Fruit fly (Drosophila melanogaster) whole organism, wandering third instar larva: ENCODE measurements around the gene Met.

ENCODE experiments used
- Abd-B ChIP-seq: fragments of >200 bp; optimal IDR thresholded peaks from 2 replicates; lab custom pipeline; 2017; ENCODE audit warnings: missing biosample characterization, missing genetic modification characterization
- CG32264 ChIP-seq: fragments of 200-800 bp; sonication (Bioruptor generic); optimal IDR thresholded peaks from 2 replicates; lab custom pipeline; 2016; ENCODE audit warnings: missing biosample characterization, missing genetic modification characterization
- CG9705 ChIP-seq: fragments of 200-800 bp; sonication (Bioruptor generic); optimal IDR thresholded peaks from 2 replicates; lab custom pipeline; 2018; ENCODE audit warnings: missing biosample characterization, mild to moderate bottlenecking, missing genetic modification characterization
- CrebA ChIP-seq: fragments of 200-800 bp; sonication (Bioruptor generic); optimal IDR thresholded peaks from 2 replicates; lab custom pipeline; 2016; ENCODE audit warnings: missing biosample characterization, mild to moderate bottlenecking, missing genetic modification characterization, borderline replicate concordance
- Dfd ChIP-seq: fragments of >200 bp; optimal IDR thresholded peaks from 2 replicates; lab custom pipeline; 2017; ENCODE audit warnings: missing biosample characterization, missing genetic modification characterization
- Dif ChIP-seq: fragments of 200-275, 200-300 bp; sonication (Bioruptor generic); optimal IDR thresholded peaks from 2 replicates; lab custom pipeline; 2018; ENCODE audit warnings: missing biosample characterization, missing genetic modification characterization; ENCODE audit not compliant: partially characterized antibody
- GATAd ChIP-seq: sonication (Bioruptor generic); optimal IDR thresholded peaks from 2 replicates; lab custom pipeline; 2016; ENCODE audit warnings: missing biosample characterization, missing genetic modification characterization
- HLH106 ChIP-seq: fragments of 200-800 bp; optimal IDR thresholded peaks from 3 replicates; lab custom pipeline; 2019; ENCODE audit warnings: missing biosample characterization, mild to moderate bottlenecking, missing genetic modification characterization, moderate library complexity
- Hnf4 ChIP-seq: fragments of 200-800 bp; sonication (Bioruptor generic); optimal IDR thresholded peaks from 2 replicates; lab custom pipeline; 2016; ENCODE audit warnings: missing biosample characterization, mild to moderate bottlenecking, missing genetic modification characterization
- Hr78 ChIP-seq: fragments of >200 bp; optimal IDR thresholded peaks from 2 replicates; lab custom pipeline; 2017; ENCODE audit warnings: missing biosample characterization, missing genetic modification characterization
- Hr83 ChIP-seq: fragments of 200-300 bp; sonication (Bioruptor generic); optimal IDR thresholded peaks from 2 replicates; lab custom pipeline; 2016; ENCODE audit warnings: missing biosample characterization, mild to moderate bottlenecking, missing genetic modification characterization, moderate library complexity; ENCODE audit not compliant: poor library complexity, severe bottlenecking
- Jra ChIP-seq: sonication (Bioruptor generic); optimal IDR thresholded peaks from 2 replicates; lab custom pipeline; 2016; ENCODE audit warnings: missing biosample characterization, missing genetic modification characterization
- Mio ChIP-seq: sonication (Bioruptor generic); optimal IDR thresholded peaks from 2 replicates; lab custom pipeline; 2016; ENCODE audit warnings: missing biosample characterization, missing genetic modification characterization
- Myc ChIP-seq: fragments of >200 bp; optimal IDR thresholded peaks from 2 replicates; lab custom pipeline; 2017
- N ChIP-seq: fragments of >200 bp; optimal IDR thresholded peaks from 2 replicates; lab custom pipeline; 2018; ENCODE audit warnings: missing biosample characterization, missing external identifiers, missing genetic modification characterization
- OdsH ChIP-seq: fragments of 200-800 bp; sonication (Bioruptor generic); optimal IDR thresholded peaks from 2 replicates; lab custom pipeline; 2016; ENCODE audit warnings: missing biosample characterization, mild to moderate bottlenecking, missing genetic modification characterization
- Rel ChIP-seq, 2 experiments: fragments of 200-800 bp; sonication (Bioruptor generic) in 1 of 2; optimal IDR thresholded peaks; 2 replicates in 1 of 2; 3 replicates in 1 of 2; lab custom pipeline; 2016 to 2019; ENCODE audit warnings: mild to moderate bottlenecking in 2 of 2, missing biosample characterization in 2 of 2, missing genetic modification characterization in 2 of 2, moderate library complexity in 1 of 2
- Sp1 ChIP-seq: fragments of 200-800 bp; sonication (Bioruptor generic); optimal IDR thresholded peaks from 3 replicates; lab custom pipeline; 2019; ENCODE audit warnings: missing biosample characterization, mild to moderate bottlenecking, missing genetic modification characterization, moderate library complexity
- Vsx2 ChIP-seq: fragments of 200-300, 225-300 bp; sonication (Bioruptor generic); optimal IDR thresholded peaks from 2 replicates; lab custom pipeline; 2018; ENCODE audit warnings: missing biosample characterization, missing genetic modification characterization; ENCODE audit not compliant: partially characterized antibody
- br ChIP-seq: fragments of 200-800 bp; sonication (Bioruptor generic); optimal IDR thresholded peaks from 2 replicates; lab custom pipeline; 2016; ENCODE audit warnings: missing biosample characterization, missing genetic modification characterization
- brk ChIP-seq: fragments of 200-800 bp; sonication (Bioruptor generic); optimal IDR thresholded peaks from 2 replicates; lab custom pipeline; 2016; ENCODE audit warnings: missing biosample characterization, mild to moderate bottlenecking, missing genetic modification characterization
- dl ChIP-seq, 2 experiments: fragments of 175-275, 200-275 bp in 1 of 2; fragments of 200-275 bp in 1 of 2; sonication (Bioruptor generic); optimal IDR thresholded peaks; lab custom pipeline; 2018; ENCODE audit warnings: mild to moderate bottlenecking in 2 of 2, missing biosample characterization in 2 of 2, missing genetic modification characterization in 2 of 2, moderate library complexity in 2 of 2; ENCODE audit not compliant: partially characterized antibody in 2 of 2, insufficient read depth in 1 of 2
- dmrt93B ChIP-seq: fragments of 200-800 bp; sonication (Bioruptor generic); optimal IDR thresholded peaks from 2 replicates; lab custom pipeline; 2018; ENCODE audit warnings: missing biosample characterization, mild to moderate bottlenecking, missing genetic modification characterization
- dsf ChIP-seq: sonication (Bioruptor generic); optimal IDR thresholded peaks from 2 replicates; lab custom pipeline; 2016; ENCODE audit warnings: missing biosample characterization, missing genetic modification characterization, borderline replicate concordance
- ey ChIP-seq: fragments of 200-800 bp; sonication (Bioruptor generic); optimal IDR thresholded peaks from 2 replicates; lab custom pipeline; 2016; ENCODE audit warnings: missing biosample characterization, missing genetic modification characterization
- foxo ChIP-seq, 2 experiments: fragments of 200-800 bp; sonication (Bioruptor generic); optimal IDR thresholded peaks; 2 replicates in 1 of 2; 3 replicates in 1 of 2; lab custom pipeline; 2016 to 2017; ENCODE audit warnings: missing biosample characterization in 2 of 2, missing genetic modification characterization in 2 of 2
- fru ChIP-seq: fragments of 200-800 bp; sonication (Bioruptor generic); optimal IDR thresholded peaks from 3 replicates; lab custom pipeline; 2016; ENCODE audit warnings: missing biosample characterization, mild to moderate bottlenecking, missing genetic modification characterization
- h ChIP-seq: fragments of 200-800 bp; sonication (Bioruptor generic); optimal IDR thresholded peaks from 3 replicates; lab custom pipeline; 2016; ENCODE audit warnings: missing biosample characterization, mild to moderate bottlenecking, missing genetic modification characterization
- jim ChIP-seq: fragments of 175-275, 200-325 bp; sonication (Bioruptor generic); optimal IDR thresholded peaks from 2 replicates; lab custom pipeline; 2016; ENCODE audit warnings: missing biosample characterization, mild to moderate bottlenecking, missing genetic modification characterization
- lola ChIP-seq: fragments of >200 bp; optimal IDR thresholded peaks from 2 replicates; lab custom pipeline; 2017; ENCODE audit warnings: missing biosample characterization, missing genetic modification characterization
- pan ChIP-seq: fragments of >200 bp; optimal IDR thresholded peaks from 2 replicates; lab custom pipeline; 2017
- psq ChIP-seq: fragments of 200-800 bp; sonication (Bioruptor generic); optimal IDR thresholded peaks from 3 replicates; lab custom pipeline; 2017; ENCODE audit warnings: missing biosample characterization, mild to moderate bottlenecking, missing genetic modification characterization, moderate library complexity
- rgr ChIP-seq: fragments of 200-800 bp; sonication (Bioruptor generic); optimal IDR thresholded peaks from 3 replicates; lab custom pipeline; 2016; ENCODE audit warnings: missing biosample characterization, mild to moderate bottlenecking, missing genetic modification characterization
- sage ChIP-seq: fragments of 200-800 bp; sonication (Bioruptor generic); optimal IDR thresholded peaks from 2 replicates; lab custom pipeline; 2016; ENCODE audit warnings: missing biosample characterization, mild to moderate bottlenecking, missing genetic modification characterization
- sv ChIP-seq: fragments of 200-800 bp; sonication (Bioruptor generic); optimal IDR thresholded peaks from 3 replicates; lab custom pipeline; 2016; ENCODE audit warnings: missing biosample characterization, missing genetic modification characterization
- tai ChIP-seq: sonication (Bioruptor generic); optimal IDR thresholded peaks from 2 replicates; lab custom pipeline; 2016; ENCODE audit warnings: missing biosample characterization, missing genetic modification characterization
- usp ChIP-seq: fragments of >200 bp; optimal IDR thresholded peaks from 2 replicates; lab custom pipeline; 2017; ENCODE audit warnings: missing biosample characterization, missing genetic modification characterization
- woc ChIP-seq: sonication (Bioruptor generic); optimal IDR thresholded peaks from 2 replicates; lab custom pipeline; 2016; ENCODE audit warnings: missing biosample characterization, mild to moderate bottlenecking, missing genetic modification characterization

Met gene

DNA sequence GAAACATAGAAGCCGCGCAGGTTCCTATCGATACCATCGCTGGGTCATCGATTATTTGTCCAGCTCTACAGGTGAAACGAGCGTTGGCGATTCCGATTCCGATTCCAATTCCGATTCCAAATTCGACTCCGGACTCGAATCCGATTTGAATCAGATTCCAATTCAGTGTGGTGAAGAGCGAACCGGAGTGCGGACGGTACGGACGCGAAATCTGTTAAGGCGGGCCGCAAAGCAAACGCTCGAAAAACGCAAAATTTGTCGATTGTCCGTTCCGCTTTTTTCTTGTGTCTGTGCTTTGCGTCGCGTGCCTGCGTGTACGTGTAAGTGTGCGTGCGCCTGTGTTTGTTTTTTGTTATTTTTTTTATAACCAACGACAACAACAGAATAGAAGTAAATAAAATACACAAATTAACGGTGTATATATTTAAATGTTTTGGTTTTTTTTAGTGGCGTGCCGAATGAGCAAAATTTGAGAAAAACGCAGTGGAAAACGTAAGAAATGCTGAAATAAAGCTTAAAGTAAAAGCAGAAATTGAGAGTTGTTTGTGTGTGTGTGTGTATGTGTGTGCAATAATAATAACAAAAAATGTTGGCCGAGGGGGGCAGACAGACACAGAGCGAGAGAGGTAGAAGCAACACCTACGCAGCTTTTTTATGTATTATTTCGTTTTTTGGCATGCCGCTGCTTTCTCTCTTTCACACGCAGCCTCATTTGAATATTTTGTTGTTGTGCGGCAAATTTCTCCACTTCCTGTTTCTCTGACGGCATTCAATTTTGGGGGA, 6.1 kb downstream of the Met start, which contains the start of gene Ptp10D (continued):
- TF ChIP-seq Rel (GFP tag; optimal IDR thresholded peaks at IDR 0.05; lab: Kevin White, UChicago), result no peak
- peak; percentile 10 for TF ChIP-seq Rel (tag; optimal IDR thresholded peaks at IDR 0.05; lab: Kevin White, UChicago)
- TF ChIP-seq rgr (GFP tag; lab: Kevin White, UChicago), result no peak
- no peak for TF ChIP-seq brk (GFP tag; lab: Kevin White, UChicago)
- TF ChIP-seq sv (GFP tag; lab: Kevin White, UChicago), result peak; percentile 1
- no peak for TF ChIP-seq CG9705 (GFP tag; lab: Kevin White, UChicago)
- peak; percentile 12 for TF ChIP-seq OdsH (GFP tag; lab: Kevin White, UChicago)
- no peak for TF ChIP-seq br
- TF ChIP-seq sage (GFP tag; lab: Kevin White, UChicago), result no peak
- TF ChIP-seq Hnf4, result peak; percentile 42
- no peak for TF ChIP-seq Hr78
- peak; percentile 88 for TF ChIP-seq h
- TF ChIP-seq Mio (GFP tag; lab: Kevin White, UChicago), result no peak
- TF ChIP-seq, all 38 proteins: peak for 11

DNA sequence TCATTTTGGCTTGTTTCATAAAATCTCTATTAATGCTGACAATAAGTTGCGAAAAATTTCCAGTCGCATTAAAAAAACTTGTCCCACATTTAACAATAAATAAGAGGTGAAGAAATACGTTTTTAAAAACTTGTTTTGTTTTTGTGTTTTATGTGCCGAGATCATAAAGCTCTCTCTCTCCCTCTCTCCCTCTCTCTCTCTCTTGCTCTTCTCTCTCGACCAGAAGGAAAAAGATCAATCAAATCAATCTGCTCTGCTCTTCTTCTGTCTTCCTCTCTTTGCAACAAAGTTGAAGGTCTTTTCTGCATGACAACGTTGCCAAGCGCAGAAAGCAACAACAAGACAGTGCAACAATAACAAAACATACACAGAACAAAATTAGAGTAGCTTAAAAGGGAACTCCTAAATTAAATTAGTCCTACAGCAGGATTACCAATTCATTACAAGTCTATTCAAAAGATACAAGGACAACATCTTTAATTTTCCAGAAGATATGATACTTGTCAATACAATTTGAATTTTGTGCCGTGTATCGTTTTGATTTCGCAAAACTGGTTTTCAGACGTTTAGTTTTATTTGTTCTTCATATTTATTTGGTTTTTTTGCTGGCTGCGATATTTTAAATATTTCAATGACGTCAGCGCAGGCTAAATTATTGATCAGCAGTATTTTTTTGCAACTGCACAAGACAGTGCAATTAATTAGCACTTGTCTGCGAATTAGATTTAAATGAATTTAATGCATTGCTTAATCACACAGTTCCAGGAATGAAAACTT, 6.9 kb downstream of the Met start:
- TF ChIP-seq GATAd, result peak; percentile 55
- peak; percentile 95 for TF ChIP-seq woc (GFP tag; lab: Kevin White, UChicago)
- TF ChIP-seq Dif, result peak; percentile 76
- TF ChIP-seq Dfd, result peak; percentile 36
- TF ChIP-seq sage (GFP tag; lab: Kevin White, UChicago), result peak; percentile 97
- TF ChIP-seq brk (GFP tag; lab: Kevin White, UChicago), result peak; percentile 90
- no peak for TF ChIP-seq CrebA (GFP tag; lab: Kevin White, UChicago)
- TF ChIP-seq tai (GFP tag; lab: Kevin White, UChicago), result no peak
- TF ChIP-seq jim, result peak; percentile 44
- TF ChIP-seq Jra (GFP tag; lab: Kevin White, UChicago), result peak; percentile 95
- TF ChIP-seq OdsH (GFP tag; lab: Kevin White, UChicago), result peak; percentile 96
- peak; percentile 96 for TF ChIP-seq rgr (GFP tag; lab: Kevin White, UChicago)
- TF ChIP-seq N, result no peak
- TF ChIP-seq Mio (GFP tag; lab: Kevin White, UChicago), result peak; percentile 67
- TF ChIP-seq Rel (GFP tag; optimal IDR thresholded peaks at IDR 0.05; lab: Kevin White, UChicago), result peak; percentile 74
- TF ChIP-seq Rel (tag; optimal IDR thresholded peaks at IDR 0.05; lab: Kevin White, UChicago), result peak; percentile 87
- TF ChIP-seq dmrt93B (GFP tag; lab: Kevin White, UChicago), result peak; percentile 90
- TF ChIP-seq pan, result no peak
- TF ChIP-seq fru (GFP tag; lab: Kevin White, UChicago), result peak; percentile 96
- no peak for TF ChIP-seq lola (GFP tag; lab: Kevin White, UChicago)
- TF ChIP-seq Hnf4, result peak; percentile 98
- TF ChIP-seq br, result peak; percentile 97
- TF ChIP-seq foxo (GFP tag; optimal IDR thresholded peaks at IDR 0.05; lab: Kevin White, UChicago), result peak; percentile 82 to 93
- TF ChIP-seq Myc (lab: Kevin White, UChicago), result no peak
- TF ChIP-seq Hr78, result no peak
- peak; percentile 83 for TF ChIP-seq dsf (GFP tag; lab: Kevin White, UChicago)
- peak; percentile 98 for TF ChIP-seq h
- peak; percentile 95 for TF ChIP-seq Sp1
- TF ChIP-seq CG32264, result peak; percentile 94
- TF ChIP-seq ey (GFP tag; lab: Kevin White, UChicago), result peak; percentile 96
- TF ChIP-seq Abd-B (GFP tag; lab: Kevin White, UChicago), result no peak
- TF ChIP-seq dl (GFP tag; optimal IDR thresholded peaks at IDR 0.05; lab: Kevin White, UChicago; ENCODE audit: insufficient read depth in 1 of 2, partially characterized antibody in 2 of 2), result peak; percentile 20 to 75
- peak; percentile 98 for TF ChIP-seq HLH106 (tag; lab: Kevin White, UChicago)
- peak; percentile 83 for TF ChIP-seq Hr83
- peak; percentile 95 for TF ChIP-seq CG9705 (GFP tag; lab: Kevin White, UChicago)
- peak; percentile 90 for TF ChIP-seq psq (GFP tag; lab: Kevin White, UChicago)
- no peak for TF ChIP-seq Vsx2
- TF ChIP-seq usp (GFP tag; lab: Kevin White, UChicago), result no peak
- TF ChIP-seq sv (GFP tag; lab: Kevin White, UChicago), result peak; percentile 76
